Fruit fly (Drosophila melanogaster) Kc167 (cell line): Measurements from ENCODE around the gene tutl.

Experiments
- Sin3A ChIP-seq: fragments of >200 bp; optimal IDR thresholded peaks from 2 replicates; lab custom pipeline; 2018; ENCODE audit warnings: missing external identifiers
- h ChIP-seq: fragments of >200 bp; optimal IDR thresholded peaks from 3 replicates; lab custom pipeline; 2018; ENCODE audit warnings: missing external identifiers
- insv ChIP-seq: fragments of >200 bp; optimal IDR thresholded peaks from 3 replicates; lab custom pipeline; 2018; ENCODE audit warnings: missing external identifiers
- psq ChIP-seq: fragments of >200 bp; optimal IDR thresholded peaks from 2 replicates; lab custom pipeline; 2017; ENCODE audit warnings: missing external identifiers

dm6 chr2L:4295653-4296052, 12.7 kb downstream of the tutl start:
- no peak for TF ChIP-seq psq (lab: Kevin White, UChicago)
- TF ChIP-seq h = no peak
- no peak for TF ChIP-seq Sin3A (lab: Kevin White, UChicago)
- no peak for TF ChIP-seq insv (lab: Kevin White, UChicago)
